Worm (Caenorhabditis elegans) whole organism, L4/young adult: ENCODE measurements around the gene nhr-37.

ENCODE experiments used
- W03F9.2 ChIP-seq: fragments of 150-350 bp; optimal IDR thresholded peaks from 2 replicates; lab custom pipeline; 2014; ENCODE audit warnings: missing biosample characterization, missing genetic modification characterization
- dao-5 ChIP-seq: sonication (generic microtip); optimal IDR thresholded peaks from 2 replicates; lab custom pipeline; 2016; ENCODE audit warnings: missing genotype, missing genetic modification characterization, moderate library complexity, missing compliant biosample characterization

DNA sequence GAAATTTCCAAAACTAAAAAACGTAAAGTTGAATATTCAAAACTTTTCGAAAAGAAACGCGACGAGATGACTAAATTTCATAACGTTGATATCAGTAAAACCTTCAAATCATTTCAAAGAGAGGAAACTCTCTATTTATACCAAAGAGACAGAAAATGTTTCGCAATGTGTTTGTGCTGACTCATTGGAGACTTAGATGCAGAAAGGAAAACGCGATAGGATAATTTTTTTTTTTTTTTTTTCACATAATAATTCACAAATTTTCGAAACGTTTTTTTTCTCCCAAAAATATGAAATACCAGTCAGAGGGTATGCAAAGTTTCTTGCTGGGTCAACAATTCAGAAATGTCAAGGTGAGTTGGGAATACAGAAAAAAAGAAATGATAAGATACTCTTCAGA is 15.8 kb upstream of the nhr-37 start:
- no peak for TF ChIP-seq dao-5 (tag; lab: Kevin White, UChicago)
- TF ChIP-seq W03F9.2 (tag; lab: Kevin White, UChicago), result peak; percentile 40
